Worm (Caenorhabditis elegans) whole organism, young adult: ENCODE results near the gene F18G5.6.

Experiments
- ama-1 ChIP-seq, 3 experiments: fragments of 150-350 bp in 1 of 3; sonication (generic microtip) in 2 of 3; optimal IDR thresholded peaks; 2 replicates each; lab custom pipeline; 2014 to 2018; ENCODE audit warnings: missing biosample characterization in 2 of 3, missing genetic modification characterization in 2 of 3, missing genetic modification reagents in 2 of 3
- ceh-40 ChIP-seq: fragments of 200-800 bp; sonication (Bioruptor generic); IDR thresholded peaks from 2 replicates; pipeline ENCODE4 v1.3.6; 2022; ENCODE audit warnings: missing genetic modification characterization, missing compliant biosample characterization

DNA sequence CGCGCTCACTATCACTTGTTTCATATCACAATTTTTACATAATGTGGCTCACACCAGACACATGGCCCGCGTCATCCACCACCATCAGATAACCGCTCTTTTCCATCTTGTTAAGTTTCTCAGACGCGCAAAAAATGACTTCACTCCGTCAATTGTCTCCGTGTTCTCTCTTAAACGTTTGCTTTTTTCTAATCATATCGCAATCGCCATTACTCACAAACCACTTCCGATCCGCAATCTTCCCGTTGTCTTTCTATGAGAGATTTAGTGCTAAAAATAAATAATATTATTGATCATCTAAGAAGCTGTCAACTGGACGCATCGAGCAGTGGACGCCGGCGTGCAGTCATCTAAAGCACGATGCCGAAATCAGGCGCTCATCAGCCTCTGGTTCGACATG is 39.3 kb upstream of the F18G5.6 start, which contains the start of gene tmc-2:
- no peak for TF ChIP-seq ama-1 (optimal IDR thresholded peaks at IDR 0.05; lab: Kevin White, UChicago)
- no peak for TF ChIP-seq ama-1 (GFP tag; optimal IDR thresholded peaks at IDR 0.05; lab: Kevin White, UChicago)
- no peak for TF ChIP-seq ceh-40 (GFP tag; lab: Robert Waterston, UW)
